Worm (Caenorhabditis elegans): Measurements from ENCODE around the gene lnp-1.

The lnp-1 gene

DNA sequence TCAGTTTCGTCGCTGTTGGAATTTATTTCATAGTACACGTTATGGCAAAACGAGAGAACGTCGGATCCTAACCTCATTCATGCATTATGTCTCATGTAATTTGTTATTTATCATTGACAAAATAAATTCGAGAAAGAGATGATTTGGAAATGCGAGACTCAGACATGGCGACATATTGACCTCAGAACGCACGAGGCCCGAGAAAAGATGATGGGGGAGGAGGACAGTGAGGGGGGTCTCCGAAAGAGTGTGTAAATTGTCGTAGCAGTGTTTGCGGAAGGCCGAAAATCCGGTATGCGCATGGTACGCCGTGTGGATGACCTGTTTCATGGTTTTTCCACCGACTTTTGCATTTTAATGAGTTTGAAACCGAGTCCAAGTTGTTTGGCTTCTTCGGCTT is 47.1 kb downstream of the lnp-1 start (continued):
- TF ChIP-seq lir-3 (tag; optimal IDR thresholded peaks at IDR 0.05): no peak

DNA sequence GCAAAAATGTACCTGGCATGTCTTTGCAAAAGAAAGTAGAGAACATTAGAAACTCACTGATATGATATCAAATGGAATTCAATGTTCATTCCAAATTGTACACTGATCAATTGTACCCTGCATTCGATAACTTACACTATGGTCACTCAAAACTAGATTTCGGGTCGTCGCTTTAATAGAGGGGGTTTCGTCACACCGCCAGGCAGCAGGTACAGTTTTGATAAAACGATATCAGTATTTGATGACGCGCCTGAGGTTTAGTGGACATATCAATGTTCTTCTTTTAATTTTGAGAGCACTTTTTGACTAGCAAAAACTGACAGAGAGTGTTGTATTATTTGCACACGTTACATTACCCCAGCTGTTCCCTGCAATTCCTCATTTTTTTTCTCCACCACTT is 47.6 kb downstream of the lnp-1 start:
- TF ChIP-seq dve-1 (tag; optimal IDR thresholded peaks at IDR 0.05; ENCODE audit: insufficient read depth): peak; percentile 20
- no peak for TF ChIP-seq lin-1 (GFP tag; IDR thresholded peaks at IDR 0.05)
- TF ChIP-seq spr-1 (tag; optimal IDR thresholded peaks at IDR 0.05): no peak
- peak; percentile 52 for TF ChIP-seq nhr-28 (tag; optimal IDR thresholded peaks at IDR 0.05)
- TF ChIP-seq hlh-11 (tag; optimal IDR thresholded peaks at IDR 0.05): peak; percentile 9
- peak; percentile 64 for TF ChIP-seq dmd-6 (GFP tag; IDR thresholded peaks at IDR 0.05)
- TF ChIP-seq snpc-4 (tag; optimal IDR thresholded peaks at IDR 0.05): no peak
- no peak for TF ChIP-seq unc-39 (tag; optimal IDR thresholded peaks at IDR 0.05)
- no peak for TF ChIP-seq ces-1 (GFP tag; optimal IDR thresholded peaks at IDR 0.05)
- no peak for TF ChIP-seq jun-1 (tag; optimal IDR thresholded peaks at IDR 0.05)
- TF ChIP-seq T26A8.4 (GFP tag; IDR thresholded peaks at IDR 0.05): no peak
- no peak for TF ChIP-seq mxl-2 (GFP tag; conservative IDR thresholded peaks at IDR 0.05)

DNA sequence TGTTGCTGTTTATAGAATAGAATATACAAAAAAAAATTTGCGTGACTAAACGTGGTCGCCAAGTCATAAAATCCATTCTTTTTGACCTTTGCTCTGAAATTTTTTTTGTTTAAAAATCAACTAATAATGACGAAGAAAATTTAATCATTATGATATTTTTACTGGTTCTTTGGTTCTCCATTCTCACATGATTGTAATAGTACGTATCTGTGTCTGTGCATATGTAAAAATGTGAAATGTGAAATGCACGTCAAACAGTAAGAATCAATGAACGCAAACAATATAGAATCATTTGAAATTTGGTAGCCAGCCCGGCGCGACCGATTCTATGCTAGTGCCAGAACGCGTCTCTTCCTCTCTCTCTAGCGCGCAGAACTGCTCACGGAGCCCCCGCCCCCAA is 48.3 kb downstream of the lnp-1 start, which contains the start of gene hosl-1:
hosl-1 (plus strand) TSS at position 301 of the 400 bp plus-strand sequence.
- no peak for TF ChIP-seq ceh-20 (GFP tag; IDR thresholded peaks at IDR 0.05)
- peak in 1 of 2 experiments; percentile 42 for TF ChIP-seq hif-1 (tag; optimal IDR thresholded peaks at IDR 0.05)

Data from whole organism, L4 larva.